In genomic region chrII:8818978-8819896, ce11 we compare ENCODE assay signal across 5 worm cellular contexts.
TF ChIP-seq lines count a peak whose summit lies in the region.

Gene F46C5.10, minus strand, starts transcription at chrII:8819028.

TF ChIP-seq in whole organism, L1 larva, 84 proteins besides CTCF, POLR2A, EP300 and RAD21 (continues in another document):
- TF ChIP-seq nhr-71 (tag; optimal IDR thresholded peaks at IDR 0.05; lab: Kevin White, UChicago) (peak; percentile 58), ztf-4 (tag; optimal IDR thresholded peaks at IDR 0.05; lab: Kevin White, UChicago) (no peak), jun-1 (tag; optimal IDR thresholded peaks at IDR 0.05; lab: Kevin White, UChicago) (no peak), isw-1 (GFP tag; IDR thresholded peaks at IDR 0.05; lab: Robert Waterston, UW) (no peak), F16B12.6 (tag; optimal IDR thresholded peaks at IDR 0.05; lab: Kevin White, UChicago) (no peak), aly-2 (tag; optimal IDR thresholded peaks at IDR 0.05; lab: Kevin White, UChicago) (no peak), C16A3.4 (tag; optimal IDR thresholded peaks at IDR 0.05; lab: Kevin White, UChicago) (no peak), lsy-2 (tag; optimal IDR thresholded peaks at IDR 0.05; lab: Kevin White, UChicago) (peak in 1 of 2 experiments; percentile 23), nhr-76 (tag; optimal IDR thresholded peaks at IDR 0.05; lab: Kevin White, UChicago) (no peak), nhr-85 (tag; lab: Kevin White, UChicago) (peak; percentile 88), dsc-1 (tag; optimal IDR thresholded peaks at IDR 0.05; lab: Kevin White, UChicago) (no peak), xbp-1 (tag; optimal IDR thresholded peaks at IDR 0.05; lab: Kevin White, UChicago) (no peak), nhr-28 (tag; optimal IDR thresholded peaks at IDR 0.05; lab: Kevin White, UChicago) (no peak), nhr-90 (tag; optimal IDR thresholded peaks at IDR 0.05; lab: Kevin White, UChicago; ENCODE audit: poor library complexity) (peak; percentile 67), elt-2 (tag; optimal IDR thresholded peaks at IDR 0.05; lab: Kevin White, UChicago) (no peak), lir-3 (tag; optimal IDR thresholded peaks at IDR 0.05; lab: Kevin White, UChicago; ENCODE audit: poor library complexity) (no peak), efl-1 (optimal IDR thresholded peaks at IDR 0.05; lab: Kevin White, UChicago) (no peak), efl-1 (GFP tag; optimal IDR thresholded peaks at IDR 0.05 in 1 of 2; lab: Kevin White, UChicago) (peak in 1 of 2 experiments; percentile 67), dpl-1 (GFP tag; optimal IDR thresholded peaks at IDR 0.05; lab: Kevin White, UChicago) (no peak)

TF ChIP-seq in whole organism, L2 larva, 48 proteins besides CTCF, POLR2A, EP300 and RAD21:
- peak; percentile 84 for TF ChIP-seq nhr-25 (tag; optimal IDR thresholded peaks at IDR 0.05; lab: Kevin White, UChicago)
- TF ChIP-seq ama-1 (optimal IDR thresholded peaks at IDR 0.05; lab: Kevin White, UChicago), result no peak
- no peak for TF ChIP-seq ZK546.5 (tag; optimal IDR thresholded peaks at IDR 0.05; lab: Kevin White, UChicago)
- peak; percentile 40 for TF ChIP-seq sma-9 (GFP tag; optimal IDR thresholded peaks at IDR 0.05; lab: Kevin White, UChicago)
- TF ChIP-seq sma-9 (tag; optimal IDR thresholded peaks at IDR 0.05; lab: Kevin White, UChicago), result no peak
- TF ChIP-seq lin-13 (GFP tag; optimal IDR thresholded peaks at IDR 0.05; lab: Kevin White, UChicago), result peak; percentile 14
- no peak for TF ChIP-seq lin-11 (tag; optimal IDR thresholded peaks at IDR 0.05; lab: Kevin White, UChicago)
- no peak for TF ChIP-seq peb-1 (tag; optimal IDR thresholded peaks at IDR 0.05; lab: Kevin White, UChicago)
- peak; percentile 8 for TF ChIP-seq sma-3 (GFP tag; optimal IDR thresholded peaks at IDR 0.05; lab: Kevin White, UChicago)
- no peak for TF ChIP-seq snpc-4 (tag; optimal IDR thresholded peaks at IDR 0.05; lab: Kevin White, UChicago)
- TF ChIP-seq nhr-21 (tag; optimal IDR thresholded peaks at IDR 0.05; lab: Kevin White, UChicago), result peak; percentile 67
- TF ChIP-seq lsy-2 (tag; optimal IDR thresholded peaks at IDR 0.05; lab: Kevin White, UChicago), result peak in 1 of 2 experiments; percentile 38
- TF ChIP-seq crh-2 (tag; optimal IDR thresholded peaks at IDR 0.05; lab: Kevin White, UChicago), result no peak

TF ChIP-seq in whole organism, L3 larva, 47 proteins besides CTCF, POLR2A, EP300 and RAD21 (continues in another document):
- TF ChIP-seq sea-2 (GFP tag; optimal IDR thresholded peaks at IDR 0.05; lab: Kevin White, UChicago) (no peak), nhr-67 (tag; optimal IDR thresholded peaks at IDR 0.05; lab: Kevin White, UChicago) (no peak), snpc-4 (tag; optimal IDR thresholded peaks at IDR 0.05; lab: Kevin White, UChicago) (no peak), ama-1 (optimal IDR thresholded peaks at IDR 0.05; lab: Kevin White, UChicago) (no peak), nhr-76 (tag; optimal IDR thresholded peaks at IDR 0.05; lab: Kevin White, UChicago) (no peak), eor-1 (tag; optimal IDR thresholded peaks at IDR 0.05; lab: Kevin White, UChicago) (no peak), nfya-1 (tag; optimal IDR thresholded peaks at IDR 0.05; lab: Kevin White, UChicago; ENCODE audit: insufficient read depth) (no peak), lin-15B (tag; optimal IDR thresholded peaks at IDR 0.05; lab: Kevin White, UChicago) (no peak), ZK546.5 (tag; optimal IDR thresholded peaks at IDR 0.05; lab: Kevin White, UChicago) (no peak), nhr-23 (tag; optimal IDR thresholded peaks at IDR 0.05; lab: Kevin White, UChicago) (peak; percentile 69), daf-12 (tag; optimal IDR thresholded peaks at IDR 0.05; lab: Kevin White, UChicago) (no peak), jun-1 (tag; optimal IDR thresholded peaks at IDR 0.05; lab: Kevin White, UChicago) (no peak), zag-1 (tag; optimal IDR thresholded peaks at IDR 0.05; lab: Kevin White, UChicago) (no peak), pha-4 (tag; optimal IDR thresholded peaks at IDR 0.05; lab: Kevin White, UChicago) (no peak), ceh-28 (tag; optimal IDR thresholded peaks at IDR 0.05; lab: Kevin White, UChicago) (no peak), nhr-12 (tag; optimal IDR thresholded peaks at IDR 0.05; lab: Kevin White, UChicago) (no peak), lsy-12 (tag; optimal IDR thresholded peaks at IDR 0.05; lab: Kevin White, UChicago) (no peak), egl-5 (tag; optimal IDR thresholded peaks at IDR 0.05; lab: Kevin White, UChicago) (no peak), elt-3 (tag; optimal IDR thresholded peaks at IDR 0.05; lab: Kevin White, UChicago) (no peak), skn-1 (tag; optimal IDR thresholded peaks at IDR 0.05; lab: Kevin White, UChicago) (no peak), nhr-25 (tag; optimal IDR thresholded peaks at IDR 0.05; lab: Kevin White, UChicago) (peak; percentile 49), nhr-28 (tag; optimal IDR thresholded peaks at IDR 0.05; lab: Kevin White, UChicago) (peak; percentile 9), tbx-2 (tag; optimal IDR thresholded peaks at IDR 0.05; lab: Kevin White, UChicago) (no peak)

TF ChIP-seq in whole organism, L4 larva, 104 proteins besides CTCF, POLR2A, EP300 and RAD21:
- TF ChIP-seq nhr-28 (tag; optimal IDR thresholded peaks at IDR 0.05; lab: Kevin White, UChicago), result peak; percentile 25
- no peak for TF ChIP-seq hmg-1.1 (GFP tag; IDR thresholded peaks at IDR 0.05; lab: Robert Waterston, UW)
- no peak for TF ChIP-seq dmd-8 (GFP tag; IDR thresholded peaks at IDR 0.05; lab: Robert Waterston, UW)
- TF ChIP-seq daf-8 (GFP tag; IDR thresholded peaks at IDR 0.05; lab: Robert Waterston, UW), result no peak
- TF ChIP-seq lsy-2 (tag; optimal IDR thresholded peaks at IDR 0.05; lab: Kevin White, UChicago), result peak; percentile 10 to 53
- TF ChIP-seq ZK546.5 (tag; optimal IDR thresholded peaks at IDR 0.05; lab: Kevin White, UChicago), result no peak
- TF ChIP-seq nhr-48 (tag; optimal IDR thresholded peaks at IDR 0.05; lab: Kevin White, UChicago), result peak; percentile 55
- no peak for TF ChIP-seq F37D6.2 (tag; optimal IDR thresholded peaks at IDR 0.05; lab: Kevin White, UChicago)
- TF ChIP-seq aha-1 (tag; lab: Kevin White, UChicago), result peak; percentile 65
- no peak for TF ChIP-seq set-16 (GFP tag; IDR thresholded peaks at IDR 0.05; lab: Robert Waterston, UW)
- no peak for TF ChIP-seq Y5F2A.4 (GFP tag; optimal IDR thresholded peaks at IDR 0.05; lab: Kevin White, UChicago)
- no peak for TF ChIP-seq Y48G9A.11 (GFP tag; IDR thresholded peaks at IDR 0.05; lab: Robert Waterston, UW)
- TF ChIP-seq T20F7.1 (GFP tag; optimal IDR thresholded peaks at IDR 0.05; lab: Kevin White, UChicago), result no peak
- TF ChIP-seq hlh-30 (tag; optimal IDR thresholded peaks at IDR 0.05; lab: Kevin White, UChicago; ENCODE audit: insufficient read depth), result peak; percentile 60
- TF ChIP-seq nhr-25 (tag; optimal IDR thresholded peaks at IDR 0.05; lab: Kevin White, UChicago; ENCODE audit: borderline replicate concordance, insufficient read depth), result no peak
- TF ChIP-seq mep-1 (tag; optimal IDR thresholded peaks at IDR 0.05; lab: Kevin White, UChicago), result peak; percentile 65
- TF ChIP-seq tra-1 (GFP tag; IDR thresholded peaks at IDR 0.05; lab: Robert Waterston, UW), result no peak
- no peak for TF ChIP-seq php-3 (GFP tag; IDR thresholded peaks at IDR 0.05; lab: Robert Waterston, UW)
- TF ChIP-seq zfp-2 (tag; optimal IDR thresholded peaks at IDR 0.05; lab: Kevin White, UChicago), result no peak
- TF ChIP-seq madf-5 (GFP tag; IDR thresholded peaks at IDR 0.05; lab: Robert Waterston, UW), result no peak
- peak in 1 of 2 experiments; percentile 89 for TF ChIP-seq unc-62 (GFP tag; optimal IDR thresholded peaks at IDR 0.05 in 1 of 2; lab: Kevin White, UChicago)
- no peak for TF ChIP-seq unc-62 (tag; optimal IDR thresholded peaks at IDR 0.05; lab: Kevin White, UChicago)
- peak; percentile 49 for TF ChIP-seq nhr-6 (tag; optimal IDR thresholded peaks at IDR 0.05; lab: Kevin White, UChicago)

TF ChIP-seq in whole organism, young adult, 124 proteins besides CTCF, POLR2A, EP300 and RAD21:
- TF ChIP-seq lin-40 (tag; optimal IDR thresholded peaks at IDR 0.05; lab: Kevin White, UChicago) (peak; percentile 5), Y56A3A.18 (GFP tag; IDR thresholded peaks at IDR 0.05; lab: Robert Waterston, UW) (no peak), lin-35 (GFP tag; optimal IDR thresholded peaks at IDR 0.05; lab: Kevin White, UChicago) (peak in 1 of 3 experiments; percentile 1), ama-1 (optimal IDR thresholded peaks at IDR 0.05; lab: Kevin White, UChicago) (peak; percentile 56), ama-1 (GFP tag; optimal IDR thresholded peaks at IDR 0.05; lab: Kevin White, UChicago) (no peak)
